Worm (Caenorhabditis elegans) whole organism, L4/young adult: ENCODE data around the gene gpd-2.

Source experiments
- W03F9.2 ChIP-seq: fragments of 150-350 bp; optimal IDR thresholded peaks from 2 replicates; lab custom pipeline; 2014; ENCODE audit warnings: missing biosample characterization, missing genetic modification characterization
- him-1 ChIP-seq: sonication (generic microtip); optimal IDR thresholded peaks from 2 replicates; lab custom pipeline; 2016; ENCODE audit warnings: missing genotype, missing genetic modification reagents, missing genetic modification characterization, missing compliant biosample characterization

DNA sequence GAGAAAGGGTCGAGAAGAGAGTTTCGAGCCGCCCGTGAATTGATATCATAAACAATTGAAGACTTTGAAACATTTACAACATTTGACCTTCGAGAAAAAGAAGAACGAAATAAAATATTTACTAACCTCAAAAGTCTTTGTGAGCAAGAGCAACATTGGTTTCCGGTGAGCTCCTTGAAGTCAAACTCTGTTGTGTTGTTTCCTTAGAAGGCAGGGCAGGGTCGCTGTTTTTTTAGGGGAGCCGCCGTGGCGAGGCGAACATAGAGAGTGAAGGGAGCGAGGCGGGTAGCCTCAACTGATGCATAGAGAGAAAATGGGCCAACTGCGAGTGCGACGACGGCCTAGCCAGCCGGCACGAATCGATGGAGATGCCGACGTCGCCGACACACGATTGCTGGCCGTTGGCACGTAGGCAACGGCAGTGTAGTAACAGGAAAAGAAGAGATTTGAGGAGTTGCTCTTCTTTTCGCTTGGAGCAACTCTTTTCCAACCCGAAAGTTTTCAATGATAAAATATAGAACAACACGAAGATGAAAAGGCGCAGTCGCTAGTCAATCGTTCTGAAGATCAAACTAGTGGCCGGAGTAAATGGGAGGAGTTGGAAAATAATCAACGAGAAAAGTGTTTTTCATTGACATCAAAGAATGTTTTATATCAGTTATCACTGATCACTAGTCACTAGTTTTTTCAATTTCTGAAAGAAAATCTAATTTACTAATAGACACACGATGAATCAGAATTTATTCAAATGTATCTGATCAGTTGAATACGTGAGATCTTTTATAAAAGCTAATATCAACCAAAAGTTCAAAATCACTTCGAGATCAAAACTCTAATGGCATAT, 1.8 kb upstream of the gpd-2 start, which contains the start of gene mai-1:
- peak; percentile 85 for TF ChIP-seq him-1 (tag; lab: Kevin White, UChicago)
- TF ChIP-seq W03F9.2, result no peak
